Worm (Caenorhabditis elegans): Measurements from ENCODE around the gene bmy-1.

The bmy-1 gene

ce11 chrII:5334628-5335027, 23.9 kb upstream of the bmy-1 start:
- TF ChIP-seq lin-1 (GFP tag; IDR thresholded peaks at IDR 0.05) (no peak), ceh-82 (tag; optimal IDR thresholded peaks at IDR 0.05) (no peak), mdt-29 (GFP tag; IDR thresholded peaks at IDR 0.05) (no peak), F10B5.3 (tag; optimal IDR thresholded peaks at IDR 0.05) (no peak), tra-1 (GFP tag; IDR thresholded peaks at IDR 0.05) (no peak), dmd-8 (GFP tag; IDR thresholded peaks at IDR 0.05) (no peak), egl-43 (GFP tag; IDR thresholded peaks at IDR 0.05) (no peak), F37D6.2 (tag; optimal IDR thresholded peaks at IDR 0.05) (no peak), hlh-30 (tag; optimal IDR thresholded peaks at IDR 0.05; ENCODE audit: insufficient read depth) (peak; percentile 19), F26F4.8 (GFP tag; conservative IDR thresholded peaks at IDR 0.05) (no peak), arid-1 (GFP tag; conservative IDR thresholded peaks at IDR 0.05) (no peak), nhr-77 (tag; optimal IDR thresholded peaks at IDR 0.05) (no peak), Y48G9A.11 (GFP tag; IDR thresholded peaks at IDR 0.05) (no peak), snpc-1.2 (GFP tag; IDR thresholded peaks at IDR 0.05) (no peak), Y75B8A.6 (GFP tag; IDR thresholded peaks at IDR 0.05) (no peak), tag-97 (GFP tag; IDR thresholded peaks at IDR 0.05) (no peak), unc-62 (GFP tag; optimal IDR thresholded peaks at IDR 0.05 in 1 of 2) (peak in 1 of 2 experiments; percentile 89), unc-62 (tag; optimal IDR thresholded peaks at IDR 0.05) (no peak)

ce11 chrII:5335370-5336034, 23.0 kb upstream of the bmy-1 start:
- peak; percentile 7 for TF ChIP-seq mes-2 (tag; optimal IDR thresholded peaks at IDR 0.05; ENCODE audit: poor library complexity, severe bottlenecking)
- TF ChIP-seq hlh-30 (tag; optimal IDR thresholded peaks at IDR 0.05; ENCODE audit: insufficient read depth) = peak; percentile 38
- peak; percentile 67 for TF ChIP-seq nhr-6 (tag; optimal IDR thresholded peaks at IDR 0.05)
- TF ChIP-seq aha-1 (tag) = peak; percentile 65
- peak in 1 of 2 experiments; percentile 96 for TF ChIP-seq unc-62 (GFP tag; optimal IDR thresholded peaks at IDR 0.05 in 1 of 2)
- no peak for TF ChIP-seq unc-62 (tag; optimal IDR thresholded peaks at IDR 0.05)
- TF ChIP-seq hlh-11 (tag; optimal IDR thresholded peaks at IDR 0.05) = no peak
- peak in 1 of 2 experiments; percentile 2 for TF ChIP-seq lsy-2 (tag; optimal IDR thresholded peaks at IDR 0.05)
- peak in 1 of 2 experiments; percentile 13 for TF ChIP-seq hif-1 (tag; optimal IDR thresholded peaks at IDR 0.05)
- TF ChIP-seq dve-1 (tag; optimal IDR thresholded peaks at IDR 0.05; ENCODE audit: insufficient read depth) = peak; percentile 41
- no peak for TF ChIP-seq sdz-12 (GFP tag; optimal IDR thresholded peaks at IDR 0.05)

ce11 chrII:5336035-5336376, 22.5 kb upstream of the bmy-1 start:
- peak; percentile 45; the same call in 1 of the 2 replicates for TF ChIP-seq Y105C5A.15 (GFP tag; IDR thresholded peaks at IDR 0.05)
- no peak for TF ChIP-seq mdt-29 (GFP tag; IDR thresholded peaks at IDR 0.05)
- 0 out of 2 replicates have a peak, but pooled peaks have one; percentile 26 for TF ChIP-seq vab-7 (GFP tag; IDR thresholded peaks at IDR 0.05)
- peak; percentile 99 for TF ChIP-seq aha-1 (tag)
- peak; percentile 65; the same call in 1 of the 2 replicates for TF ChIP-seq arid-1 (GFP tag; conservative IDR thresholded peaks at IDR 0.05)
- no peak for TF ChIP-seq ctbp-1 (GFP tag; IDR thresholded peaks at IDR 0.05)
- peak; percentile 20; the same call in 1 of the 2 replicates for TF ChIP-seq ceh-20 (GFP tag; IDR thresholded peaks at IDR 0.05)
- no peak for TF ChIP-seq D1046.2 (GFP tag; IDR thresholded peaks at IDR 0.05)
- TF ChIP-seq hlh-30 (tag; optimal IDR thresholded peaks at IDR 0.05; ENCODE audit: insufficient read depth) = peak; percentile 28
- TF ChIP-seq nhr-237 (tag; optimal IDR thresholded peaks at IDR 0.05) = no peak
- TF ChIP-seq spr-1 (tag; optimal IDR thresholded peaks at IDR 0.05) = no peak
- peak; percentile 56; the same call in 1 of the 2 replicates for TF ChIP-seq hmg-1.1 (GFP tag; IDR thresholded peaks at IDR 0.05)
- TF ChIP-seq F37D6.2 (tag; optimal IDR thresholded peaks at IDR 0.05) = peak; percentile 23
- TF ChIP-seq saeg-2 (GFP tag; IDR thresholded peaks at IDR 0.05) = no peak
- TF ChIP-seq mdl-1 (tag; optimal IDR thresholded peaks at IDR 0.05) = peak in 1 of 2 experiments; percentile 40
- peak in 1 of 2 experiments; percentile 69 for TF ChIP-seq hif-1 (tag; optimal IDR thresholded peaks at IDR 0.05)
- peak; percentile 60 for TF ChIP-seq rbr-2 (tag; optimal IDR thresholded peaks at IDR 0.05)
- peak; percentile 74 for TF ChIP-seq fkh-10 (GFP tag; optimal IDR thresholded peaks at IDR 0.05)
- TF ChIP-seq lin-38 (GFP tag; IDR thresholded peaks at IDR 0.05) = peak; percentile 44; the same call in 1 of the 2 replicates
- peak; percentile 27 for TF ChIP-seq mes-2 (tag; optimal IDR thresholded peaks at IDR 0.05; ENCODE audit: poor library complexity, severe bottlenecking)
- TF ChIP-seq set-16 (GFP tag; IDR thresholded peaks at IDR 0.05) = peak; percentile 29; the same call in 1 of the 2 replicates
- TF ChIP-seq egl-43 (GFP tag; IDR thresholded peaks at IDR 0.05) = peak; percentile 67
- TF ChIP-seq dmd-6 (GFP tag; IDR thresholded peaks at IDR 0.05) = peak; percentile 20; the same call in 1 of the 2 replicates
- no peak for TF ChIP-seq nhr-41 (GFP tag; IDR thresholded peaks at IDR 0.05)
- TF ChIP-seq ama-1 (optimal IDR thresholded peaks at IDR 0.05) = peak; percentile 81
- peak; percentile 69 for TF ChIP-seq mep-1 (tag; optimal IDR thresholded peaks at IDR 0.05)
- TF ChIP-seq lsy-2 (tag; optimal IDR thresholded peaks at IDR 0.05) = peak in 1 of 2 experiments; percentile 63

Data from whole organism, L4 larva.